Fruit fly (Drosophila melanogaster) S2 (cell line): ENCODE data around the gene f.

Experiments used
- CG8478 ChIP-seq: fragments of >200 bp; optimal IDR thresholded peaks from 2 replicates; lab custom pipeline; 2018
- CTCF ChIP-seq, 2 experiments: fragments of >200 bp; optimal IDR thresholded peaks; 2 replicates each; lab custom pipeline; 2018

DNA sequence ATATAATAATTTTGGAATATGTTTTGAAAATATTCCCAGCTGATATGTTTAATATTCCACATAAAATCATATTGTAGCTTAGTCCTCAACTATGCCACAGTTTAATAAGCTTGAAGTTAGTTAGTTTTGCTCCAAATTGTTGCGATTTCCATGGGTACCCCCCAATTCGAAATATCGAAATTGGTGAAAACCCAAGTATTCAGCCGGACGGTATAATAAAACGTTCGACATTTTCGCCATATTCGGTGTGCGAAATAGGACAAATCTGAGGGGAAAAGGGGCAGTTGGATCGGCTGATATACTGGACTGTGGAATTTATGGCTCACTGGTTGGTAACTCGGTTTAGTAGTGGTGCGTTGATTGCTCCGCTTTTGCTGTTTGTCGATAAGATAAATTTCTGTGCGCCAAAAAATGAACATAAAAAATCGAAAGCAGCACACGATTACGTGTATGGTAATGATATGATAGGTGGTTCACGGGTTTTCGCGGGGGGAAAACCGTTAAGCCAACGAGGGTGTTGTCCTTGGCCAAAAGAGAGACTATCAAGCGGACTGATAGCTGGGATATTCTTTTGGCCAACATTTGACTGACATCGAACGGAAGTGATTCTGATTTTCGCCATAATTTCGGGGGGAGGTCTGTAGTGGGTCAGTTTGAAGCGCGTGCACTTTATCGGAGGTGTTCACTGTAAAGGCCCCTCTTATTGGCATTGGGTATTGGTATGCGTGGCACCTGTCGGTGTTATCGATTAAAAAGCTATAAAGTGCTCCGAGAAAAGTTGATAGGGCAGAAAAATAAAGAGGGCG lies 57.6 kb downstream of the f start:
- TF ChIP-seq CG8478 (no peak), CTCF (optimal IDR thresholded peaks at IDR 0.05; lab: Kevin White, UChicago) (no peak)
